1 fruit fly cellular context compared by ENCODE assay signal in the genomic region with DNA sequence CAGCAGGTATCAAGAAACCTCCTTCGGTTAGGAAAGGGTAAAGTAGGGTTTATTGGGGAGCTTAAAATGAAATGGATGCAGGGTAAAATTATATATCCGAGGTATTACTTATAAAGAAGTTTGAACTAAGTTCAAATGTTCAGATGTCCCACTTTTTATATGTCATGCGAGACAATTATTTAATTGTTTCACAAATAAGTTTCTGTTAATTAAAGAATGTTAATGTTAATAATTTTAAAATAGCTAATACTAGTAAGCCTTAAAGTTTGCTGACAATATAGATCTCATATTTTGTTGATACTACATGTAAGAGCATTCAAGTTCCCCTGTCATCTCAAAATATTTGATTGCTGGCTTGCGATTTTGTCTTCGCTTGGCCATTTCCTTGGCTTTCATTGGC.
TF ChIP-seq lines count a peak whose summit lies in the region.

No protein-coding gene starts in this region.

TF ChIP-seq in whole organism, prepupa, 60 proteins besides CTCF, POLR2A, EP300 and RAD21 (continued from another document):
- TF ChIP-seq dsx (GFP tag; optimal IDR thresholded peaks at IDR 0.05; lab: Kevin White, UChicago; ENCODE audit: poor library complexity, severe bottlenecking) = peak; percentile 48
- TF ChIP-seq CG11762 (GFP tag; optimal IDR thresholded peaks at IDR 0.05; lab: Kevin White, UChicago; ENCODE audit: insufficient read depth) = no peak
- peak; percentile 62 for TF ChIP-seq Met (GFP tag; optimal IDR thresholded peaks at IDR 0.05; lab: Kevin White, UChicago)
- no peak for TF ChIP-seq Sox14 (GFP tag; optimal IDR thresholded peaks at IDR 0.05; lab: Kevin White, UChicago)
- TF ChIP-seq CG6163 (GFP tag; IDR thresholded peaks at IDR 0.05; lab: Robert Waterston, UW) = no peak
- TF ChIP-seq Sox102F (GFP tag; optimal IDR thresholded peaks at IDR 0.05; lab: Kevin White, UChicago) = peak; percentile 44
- TF ChIP-seq Sox15 (GFP tag; optimal IDR thresholded peaks at IDR 0.05; lab: Kevin White, UChicago) = no peak
- TF ChIP-seq CG34406 (GFP tag; optimal IDR thresholded peaks at IDR 0.05; lab: Kevin White, UChicago) = peak; percentile 45
- TF ChIP-seq CG8632 (GFP tag; optimal IDR thresholded peaks at IDR 0.05; lab: Kevin White, UChicago) = peak; percentile 11
- TF ChIP-seq topi (GFP tag; optimal IDR thresholded peaks at IDR 0.05; lab: Kevin White, UChicago) = peak; percentile 57
- peak; percentile 49 for TF ChIP-seq CG3032 (tag; optimal IDR thresholded peaks at IDR 0.05; lab: Kevin White, UChicago)
- TF ChIP-seq CG6808 (GFP tag; optimal IDR thresholded peaks at IDR 0.05; lab: Kevin White, UChicago) = peak; percentile 41
- TF ChIP-seq ss (GFP tag; optimal IDR thresholded peaks at IDR 0.05; lab: Kevin White, UChicago) = peak in 1 of 2 experiments; percentile 22
- TF ChIP-seq CG3919 (GFP tag; optimal IDR thresholded peaks at IDR 0.05; lab: Kevin White, UChicago) = peak; percentile 37
- peak; percentile 15 for TF ChIP-seq achi (GFP tag; optimal IDR thresholded peaks at IDR 0.05; lab: Kevin White, UChicago)
- TF ChIP-seq salr (GFP tag; optimal IDR thresholded peaks at IDR 0.05; lab: Kevin White, UChicago) = no peak
- TF ChIP-seq Smox (GFP tag; optimal IDR thresholded peaks at IDR 0.05; lab: Kevin White, UChicago) = peak; percentile 60
- peak; percentile 4 for TF ChIP-seq CG31627 (GFP tag; optimal IDR thresholded peaks at IDR 0.05; lab: Kevin White, UChicago)
- no peak for TF ChIP-seq CG6276 (GFP tag; optimal IDR thresholded peaks at IDR 0.05; lab: Kevin White, UChicago)
- TF ChIP-seq Eip78C (GFP tag; lab: Kevin White, UChicago) = peak; percentile 86
